Worm (Caenorhabditis elegans) whole organism, late embryonic: ENCODE measurements around the gene spp-21.
A peak's percentile ranks its signal among the peaks of the same experiment; 100 is the strongest.

Experiments used
- C08G9.2 ChIP-seq: sonication (generic microtip); optimal IDR thresholded peaks from 2 replicates; lab custom pipeline; 2016; ENCODE audit warnings: mild to moderate bottlenecking, missing genetic modification characterization, moderate library complexity, missing compliant biosample characterization
- C38D4.7 ChIP-seq: fragments of 200-800 bp; sonication (Bioruptor generic); optimal IDR thresholded peaks from 2 replicates; lab custom pipeline; 2018; ENCODE audit warnings: mild to moderate bottlenecking, missing genetic modification characterization, moderate library complexity, missing compliant biosample characterization
- F13H6.1 ChIP-seq: sonication (generic microtip); optimal IDR thresholded peaks from 2 replicates; lab custom pipeline; 2016; ENCODE audit warnings: missing genetic modification characterization, missing compliant biosample characterization
- T23F11.4 ChIP-seq: fragments of 200-800 bp; sonication (Bioruptor generic); optimal IDR thresholded peaks from 2 replicates; lab custom pipeline; 2018; ENCODE audit warnings: mild to moderate bottlenecking, missing genetic modification characterization, missing compliant biosample characterization
- Y22D7AL.16 ChIP-seq: sonication (generic microtip); optimal IDR thresholded peaks from 2 replicates; lab custom pipeline; 2016; ENCODE audit warnings: missing genetic modification characterization, missing compliant biosample characterization
- ceh-14 ChIP-seq: sonication (generic microtip); optimal IDR thresholded peaks from 2 replicates; lab custom pipeline; 2016; ENCODE audit warnings: missing genotype, missing genetic modification characterization, missing compliant biosample characterization
- ceh-19 ChIP-seq: fragments of 200-800 bp; sonication (Bioruptor generic); optimal IDR thresholded peaks from 2 replicates; lab custom pipeline; 2018; ENCODE audit warnings: mild to moderate bottlenecking, missing genetic modification characterization, missing compliant biosample characterization
- ceh-2 ChIP-seq: sonication (generic microtip); optimal IDR thresholded peaks from 2 replicates; lab custom pipeline; 2016; ENCODE audit warnings: missing genotype, missing genetic modification characterization, missing compliant biosample characterization
- ceh-22 ChIP-seq: sonication (generic microtip); optimal IDR thresholded peaks from 2 replicates; lab custom pipeline; 2017; ENCODE audit warnings: missing biosample characterization, missing genetic modification characterization
- ceh-30 ChIP-seq: fragments of 150-350 bp; optimal IDR thresholded peaks from 2 replicates; lab custom pipeline; 2014; ENCODE audit warnings: missing biosample characterization, missing genetic modification characterization
- ceh-34 ChIP-seq: sonication (generic microtip); optimal IDR thresholded peaks from 2 replicates; lab custom pipeline; 2016; ENCODE audit warnings: mild to moderate bottlenecking, missing genetic modification characterization, missing compliant biosample characterization
- ceh-45 ChIP-seq: fragments of 200-800 bp; sonication (Bioruptor generic); IDR thresholded peaks from 2 replicates; pipeline ENCODE4 v1.3.6; 2022; ENCODE audit warnings: missing genetic modification reagents, missing genetic modification characterization, missing compliant biosample characterization
- ceh-48 ChIP-seq: sonication (generic microtip); optimal IDR thresholded peaks from 2 replicates; lab custom pipeline; 2016; ENCODE audit warnings: missing genetic modification characterization, inconsistent platforms, missing compliant biosample characterization
- che-1 ChIP-seq: sonication (generic microtip); optimal IDR thresholded peaks from 2 replicates; lab custom pipeline; 2016; ENCODE audit warnings: mild to moderate bottlenecking, missing genetic modification characterization, missing compliant biosample characterization
- dmd-4 ChIP-seq: sonication (generic microtip); optimal IDR thresholded peaks from 2 replicates; lab custom pipeline; 2016; ENCODE audit warnings: borderline replicate concordance, missing genetic modification characterization, missing compliant biosample characterization
- dve-1 ChIP-seq: sonication (generic microtip); optimal IDR thresholded peaks from 2 replicates; lab custom pipeline; 2017; ENCODE audit warnings: antibody characterized with exemption, mild to moderate bottlenecking, missing genetic modification characterization, missing compliant biosample characterization
- elt-2 ChIP-seq: sonication (generic microtip); optimal IDR thresholded peaks from 2 replicates; lab custom pipeline; 2016; ENCODE audit warnings: missing genetic modification reagents, missing genetic modification characterization, missing compliant biosample characterization
- ets-4 ChIP-seq: sonication (generic microtip); optimal IDR thresholded peaks from 2 replicates; lab custom pipeline; 2016; ENCODE audit warnings: missing genetic modification characterization, missing compliant biosample characterization
- fax-1 ChIP-seq: sonication (generic microtip); optimal IDR thresholded peaks from 2 replicates; lab custom pipeline; 2016; ENCODE audit warnings: missing genotype, missing genetic modification characterization, missing compliant biosample characterization
- fkh-10 ChIP-seq: fragments of 150-350 bp; optimal IDR thresholded peaks from 2 replicates; lab custom pipeline; 2014; ENCODE audit warnings: missing biosample characterization, missing genetic modification reagents, missing genetic modification characterization
- hlh-30 ChIP-seq: sonication (generic microtip); optimal IDR thresholded peaks from 2 replicates; lab custom pipeline; 2017; ENCODE audit warnings: antibody characterized with exemption, missing genetic modification characterization, missing compliant biosample characterization; ENCODE audit not compliant: insufficient read depth
- lim-6 ChIP-seq: sonication (generic microtip); optimal IDR thresholded peaks from 2 replicates; lab custom pipeline; 2016; ENCODE audit warnings: missing genetic modification characterization, missing compliant biosample characterization
- madf-2 ChIP-seq: sonication (generic microtip); optimal IDR thresholded peaks from 2 replicates; lab custom pipeline; 2017; ENCODE audit warnings: missing genetic modification characterization, missing compliant biosample characterization
- mec-3 ChIP-seq: sonication (generic microtip); optimal IDR thresholded peaks from 2 replicates; lab custom pipeline; 2016; ENCODE audit warnings: borderline replicate concordance, missing genetic modification characterization, missing compliant biosample characterization
- nhr-232 ChIP-seq: sonication (generic microtip); optimal IDR thresholded peaks from 2 replicates; lab custom pipeline; 2016; ENCODE audit warnings: missing genetic modification characterization, missing compliant biosample characterization
- npax-4 ChIP-seq: sonication (generic microtip); optimal IDR thresholded peaks from 2 replicates; lab custom pipeline; 2016; ENCODE audit warnings: missing genetic modification characterization, missing compliant biosample characterization
- pat-9 ChIP-seq: fragments of 200-800 bp; sonication (Bioruptor generic); optimal IDR thresholded peaks from 2 replicates; lab custom pipeline; 2018; ENCODE audit warnings: mild to moderate bottlenecking, missing genetic modification characterization, moderate library complexity, missing compliant biosample characterization
- pax-1 ChIP-seq: fragments of 150-350 bp; optimal IDR thresholded peaks from 2 replicates; lab custom pipeline; 2014; ENCODE audit warnings: missing biosample characterization, missing genetic modification characterization
- pha-2 ChIP-seq: sonication (generic microtip); optimal IDR thresholded peaks from 2 replicates; lab custom pipeline; 2017; ENCODE audit warnings: mild to moderate bottlenecking, missing genetic modification characterization, missing compliant biosample characterization
- pha-4 ChIP-seq: fragments of 150-350 bp; optimal IDR thresholded peaks from 2 replicates; lab custom pipeline; 2018; ENCODE audit warnings: missing biosample characterization, missing genetic modification reagents, missing genetic modification characterization
- pqm-1 ChIP-seq: sonication (generic microtip); optimal IDR thresholded peaks from 2 replicates; lab custom pipeline; 2016; ENCODE audit warnings: missing genetic modification characterization, missing compliant biosample characterization
- ref-2 ChIP-seq: sonication (generic microtip); optimal IDR thresholded peaks from 2 replicates; lab custom pipeline; 2016; ENCODE audit warnings: missing genetic modification characterization, missing compliant biosample characterization
- rnt-1 ChIP-seq: sonication (generic microtip); optimal IDR thresholded peaks from 2 replicates; lab custom pipeline; 2016; ENCODE audit warnings: missing genetic modification characterization, missing compliant biosample characterization
- unc-42 ChIP-seq: sonication (generic microtip); optimal IDR thresholded peaks from 2 replicates; lab custom pipeline; 2016; ENCODE audit warnings: missing genotype, missing genetic modification characterization, missing compliant biosample characterization
- unc-86 ChIP-seq: sonication (generic microtip); optimal IDR thresholded peaks from 2 replicates; lab custom pipeline; 2016; ENCODE audit warnings: missing genetic modification characterization, missing compliant biosample characterization

spp-21 gene

DNA sequence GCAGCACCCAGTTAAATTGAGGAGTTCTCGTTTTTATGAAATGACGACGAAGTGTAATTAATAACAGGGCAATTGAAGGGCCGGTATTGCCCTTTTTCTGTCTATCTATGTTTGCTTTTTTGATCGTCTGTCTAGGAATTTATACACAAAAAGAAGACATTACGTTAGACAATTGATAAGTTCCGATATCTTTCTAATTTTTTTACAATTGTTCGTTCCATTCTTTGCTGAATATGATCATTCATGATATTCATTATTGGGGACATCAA is 8.2 kb upstream of the spp-21 start:
- TF ChIP-seq fax-1 (tag; lab: Kevin White, UChicago) (no peak), ceh-19 (GFP tag; lab: Kevin White, UChicago) (no peak), madf-2 (tag; lab: Kevin White, UChicago) (no peak), C08G9.2 (no peak), ceh-2 (tag; lab: Kevin White, UChicago) (no peak), ref-2 (tag; lab: Kevin White, UChicago) (no peak), fkh-10 (GFP tag; lab: Kevin White, UChicago) (no peak), rnt-1 (tag; lab: Kevin White, UChicago) (no peak), pqm-1 (no peak), Y22D7AL.16 (no peak), ceh-34 (tag; lab: Kevin White, UChicago) (no peak), pax-1 (no peak), pha-4 (no peak)

DNA sequence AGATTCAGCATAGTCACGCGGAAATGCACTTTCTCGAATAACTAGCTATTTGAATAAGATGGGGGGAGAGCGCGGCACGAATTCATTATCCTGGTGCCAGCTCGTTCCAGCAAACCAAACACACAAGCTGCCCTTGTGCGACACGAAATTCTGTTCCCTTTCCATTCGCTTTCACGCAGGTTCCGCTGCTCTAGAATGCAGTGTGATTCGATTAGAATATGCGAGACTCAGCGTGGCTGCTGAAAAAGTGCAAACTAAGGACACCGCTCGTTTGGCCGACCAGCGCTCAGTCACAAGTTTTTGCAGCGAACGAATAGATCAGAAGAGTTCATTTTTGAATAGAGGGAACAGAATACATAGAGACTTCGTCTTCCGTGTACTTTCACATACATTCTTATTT is 7.8 kb upstream of the spp-21 start:
- TF ChIP-seq ceh-22, result no peak
- no peak for TF ChIP-seq ceh-30 (tag; lab: Kevin White, UChicago)
- TF ChIP-seq mec-3 (tag; lab: Kevin White, UChicago), result no peak
- no peak for TF ChIP-seq lim-6 (tag; lab: Kevin White, UChicago)
- TF ChIP-seq pha-2 (tag; lab: Kevin White, UChicago), result no peak
- no peak for TF ChIP-seq elt-2 (tag; lab: Kevin White, UChicago)
- TF ChIP-seq nhr-232 (tag; lab: Kevin White, UChicago), result no peak
- TF ChIP-seq ets-4 (tag; lab: Kevin White, UChicago), result no peak
- TF ChIP-seq ref-2 (tag; lab: Kevin White, UChicago), result no peak
- TF ChIP-seq che-1, result no peak
- TF ChIP-seq dve-1 (tag; lab: Kevin White, UChicago), result no peak
- no peak for TF ChIP-seq F13H6.1 (tag; lab: Kevin White, UChicago)
- TF ChIP-seq ceh-48, result no peak
- TF ChIP-seq unc-42, result no peak
- TF ChIP-seq T23F11.4 (GFP tag; lab: Kevin White, UChicago), result no peak
- TF ChIP-seq C38D4.7 (GFP tag; lab: Kevin White, UChicago), result no peak
- no peak for TF ChIP-seq fkh-10 (GFP tag; lab: Kevin White, UChicago)
- no peak for TF ChIP-seq ceh-14 (tag; lab: Kevin White, UChicago)

DNA sequence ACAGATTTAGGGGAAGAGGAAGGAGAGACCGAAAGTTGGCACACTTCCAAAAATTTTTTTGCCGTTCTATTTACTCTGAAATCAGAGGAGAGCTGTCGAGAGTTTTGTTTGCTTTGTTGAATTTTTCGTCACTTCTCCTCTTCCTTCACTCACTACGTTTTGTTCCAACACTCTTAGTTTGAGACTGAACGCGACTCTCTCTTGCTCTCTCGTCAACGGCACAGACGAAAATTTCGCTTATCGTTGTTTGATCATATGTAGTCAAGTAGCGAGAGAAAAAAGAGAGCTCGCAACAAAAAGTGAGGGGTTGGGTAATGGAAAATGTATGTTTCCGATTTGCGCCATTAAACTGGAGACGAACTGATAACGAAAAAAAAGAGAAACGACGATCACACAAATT is 7.3 kb upstream of the spp-21 start:
- TF ChIP-seq elt-2 (tag; lab: Kevin White, UChicago) (peak; percentile 37), unc-42 (no peak)

DNA sequence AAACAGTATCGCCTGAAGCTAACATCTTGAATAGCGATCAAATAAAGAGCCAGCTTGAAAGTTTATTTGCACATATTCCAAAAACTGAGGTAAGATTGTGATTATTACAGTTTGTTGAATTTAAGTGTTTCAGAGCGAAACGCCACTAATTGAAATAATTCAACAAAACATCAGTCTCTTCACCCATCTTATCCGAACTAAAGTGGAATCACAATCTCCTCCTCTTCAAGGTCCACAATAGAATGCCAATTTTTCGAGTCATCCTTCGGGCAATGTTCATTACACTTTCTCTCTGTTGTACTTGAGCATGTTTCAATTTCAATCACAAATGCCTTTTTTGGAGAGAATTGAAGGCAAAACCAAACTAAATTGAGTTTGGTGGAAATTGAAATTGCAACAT is 5.9 kb upstream of the spp-21 start:
- TF ChIP-seq pax-1, result no peak
- TF ChIP-seq ceh-45 (GFP tag; lab: Robert Waterston, UW), result no peak
- TF ChIP-seq rnt-1 (tag; lab: Kevin White, UChicago), result no peak
- TF ChIP-seq dmd-4 (tag; lab: Kevin White, UChicago), result no peak
- TF ChIP-seq npax-4, result no peak
- TF ChIP-seq C08G9.2, result no peak

DNA sequence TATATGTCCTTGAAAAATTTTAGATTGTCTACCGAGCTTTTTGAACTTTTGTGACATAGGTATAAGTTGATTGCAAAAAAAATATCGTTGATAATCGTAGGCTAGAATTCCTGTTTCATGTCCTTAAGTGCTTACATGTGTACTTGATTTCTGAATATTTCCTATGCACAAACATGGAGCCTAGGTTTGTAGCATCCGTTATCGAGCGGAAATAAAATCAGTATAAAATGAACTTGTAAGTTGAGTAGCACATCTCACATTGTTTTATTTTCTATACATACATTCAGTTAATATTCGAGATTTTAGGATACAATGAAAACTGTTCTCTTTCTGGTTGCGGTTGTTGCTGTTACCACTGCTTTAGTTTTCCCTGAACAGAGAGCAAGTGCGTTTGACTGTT is 2.4 kb upstream of the spp-21 start, which contains the start of gene spp-9:
spp-9 (plus strand) TSS at position 301 of the 400 bp plus-strand sequence.
- TF ChIP-seq T23F11.4 (GFP tag; lab: Kevin White, UChicago) (no peak), ceh-2 (tag; lab: Kevin White, UChicago) (no peak), lim-6 (tag; lab: Kevin White, UChicago) (no peak), hlh-30 (tag; lab: Kevin White, UChicago) (no peak), unc-86 (tag; lab: Kevin White, UChicago) (no peak), fax-1 (tag; lab: Kevin White, UChicago) (no peak), dve-1 (tag; lab: Kevin White, UChicago) (no peak), pat-9 (no peak), ceh-45 (GFP tag; lab: Robert Waterston, UW) (no peak)
